Fruit fly (Drosophila melanogaster) whole organism, prepupa: Measurements from ENCODE around the gene CG11562.
A peak's percentile ranks its signal among the peaks of the same experiment; 100 is the strongest.

ENCODE experiments used
- CG11294 ChIP-seq: fragments of 200-800 bp; sonication (Bioruptor generic); IDR thresholded peaks from 2 replicates; pipeline ENCODE4 v1.3.6; 2022; ENCODE audit warnings: missing biosample characterization, missing genetic modification characterization
- CG11762 ChIP-seq: fragments of 200-800 bp; sonication (Bioruptor generic); optimal IDR thresholded peaks from 3 replicates; lab custom pipeline; 2016; ENCODE audit warnings: missing biosample characterization, missing genetic modification characterization; ENCODE audit not compliant: insufficient read depth
- CG11902 ChIP-seq: fragments of 200-800 bp; sonication (Bioruptor generic); optimal IDR thresholded peaks from 3 replicates; lab custom pipeline; 2016; ENCODE audit warnings: missing biosample characterization, missing genetic modification characterization
- CG15336 ChIP-seq: fragments of 200-800 bp; sonication (Bioruptor generic); IDR thresholded peaks from 2 replicates; pipeline ENCODE4 v1.3.6; 2022; ENCODE audit warnings: missing biosample characterization, missing genetic modification characterization
- CG1621 ChIP-seq: fragments of 200-800 bp; sonication (Bioruptor generic); optimal IDR thresholded peaks from 3 replicates; lab custom pipeline; 2018; ENCODE audit warnings: missing biosample characterization, mild to moderate bottlenecking, missing genetic modification characterization
- CG16779 ChIP-seq: fragments of 200-800 bp; sonication (Bioruptor generic); optimal IDR thresholded peaks from 3 replicates; lab custom pipeline; 2017; ENCODE audit warnings: missing biosample characterization, mild to moderate bottlenecking, missing genetic modification characterization
- CG3032 ChIP-seq: fragments of 200-800 bp; optimal IDR thresholded peaks from 2 replicates; lab custom pipeline; 2019; ENCODE audit warnings: missing biosample characterization, mild to moderate bottlenecking, missing genetic modification characterization, moderate library complexity
- CG32006 ChIP-seq: fragments of 200-800 bp; sonication (Bioruptor generic); optimal IDR thresholded peaks from 3 replicates; lab custom pipeline; 2017; ENCODE audit warnings: missing biosample characterization, mild to moderate bottlenecking, missing genetic modification characterization
- CG34406 ChIP-seq: fragments of 200-800 bp; sonication (Bioruptor generic); optimal IDR thresholded peaks from 3 replicates; lab custom pipeline; 2016; ENCODE audit warnings: missing biosample characterization, missing genetic modification characterization
- CG4318 ChIP-seq: fragments of 200-800 bp; sonication (Bioruptor generic); optimal IDR thresholded peaks from 3 replicates; lab custom pipeline; 2017; ENCODE audit warnings: missing biosample characterization, mild to moderate bottlenecking, missing genetic modification characterization
- CG6276 ChIP-seq: fragments of 200-800 bp; sonication (Bioruptor generic); optimal IDR thresholded peaks from 2 replicates; lab custom pipeline; 2017; ENCODE audit warnings: missing biosample characterization, mild to moderate bottlenecking, missing genetic modification characterization
- CG6792 ChIP-seq: fragments of 200-800 bp; sonication (Bioruptor generic); optimal IDR thresholded peaks from 3 replicates; lab custom pipeline; 2016; ENCODE audit warnings: missing biosample characterization, missing genetic modification characterization
- CG7368 ChIP-seq: fragments of 200-800 bp; sonication (Bioruptor generic); optimal IDR thresholded peaks from 3 replicates; lab custom pipeline; 2016; ENCODE audit warnings: missing biosample characterization, missing genetic modification characterization
- CG8119 ChIP-seq: fragments of 200-800 bp; sonication (Bioruptor generic); IDR thresholded peaks from 3 replicates; pipeline ENCODE4 v1.3.6; 2022; ENCODE audit warnings: missing biosample characterization, missing genetic modification characterization
- CG8319 ChIP-seq: fragments of 200-800 bp; sonication (Bioruptor generic); optimal IDR thresholded peaks from 3 replicates; lab custom pipeline; 2016; ENCODE audit warnings: missing biosample characterization, missing genetic modification characterization
- CG8632 ChIP-seq: fragments of 200-800 bp; sonication (Bioruptor generic); optimal IDR thresholded peaks from 3 replicates; lab custom pipeline; 2016; ENCODE audit warnings: missing biosample characterization, missing genetic modification characterization
- Eip78C ChIP-seq: fragments of 200-800 bp; sonication (Bioruptor generic); peaks from one replicate; lab custom pipeline; 2016; ENCODE audit warnings: missing biosample characterization, missing genetic modification characterization
- Eip93F ChIP-seq: fragments of 200-800 bp; sonication (Bioruptor generic); optimal IDR thresholded peaks from 2 replicates; lab custom pipeline; 2016; ENCODE audit warnings: missing biosample characterization, mild to moderate bottlenecking, missing genetic modification characterization
- Ets21C ChIP-seq: fragments of 200-800 bp; sonication (Bioruptor generic); optimal IDR thresholded peaks from 3 replicates; lab custom pipeline; 2016; ENCODE audit warnings: missing biosample characterization, missing genetic modification characterization
- Ets96B ChIP-seq: fragments of 200-800 bp; optimal IDR thresholded peaks from 2 replicates; lab custom pipeline; 2019; ENCODE audit warnings: missing biosample characterization, mild to moderate bottlenecking, missing genetic modification characterization, moderate library complexity
- Gug ChIP-seq: fragments of 200-800 bp; sonication (Bioruptor generic); IDR thresholded peaks from 2 replicates; pipeline ENCODE4 v1.3.6; 2022; ENCODE audit warnings: missing biosample characterization, missing genetic modification characterization
- Hr39 ChIP-seq: fragments of 200-800 bp; sonication (Bioruptor generic); optimal IDR thresholded peaks from 2 replicates; lab custom pipeline; 2016; ENCODE audit warnings: missing biosample characterization, missing genetic modification characterization
- Hr4 ChIP-seq: fragments of 200-800 bp; sonication (Bioruptor generic); optimal IDR thresholded peaks from 3 replicates; lab custom pipeline; 2016; ENCODE audit warnings: missing biosample characterization, missing genetic modification characterization
- Met ChIP-seq: fragments of 200-800 bp; sonication (Bioruptor generic); optimal IDR thresholded peaks from 3 replicates; lab custom pipeline; 2016; ENCODE audit warnings: missing biosample characterization, missing genetic modification characterization
- OdsH ChIP-seq: fragments of 200-800 bp; sonication (Bioruptor generic); optimal IDR thresholded peaks from 3 replicates; lab custom pipeline; 2016; ENCODE audit warnings: missing biosample characterization, missing genetic modification characterization
- Smox ChIP-seq: fragments of 200-800 bp; sonication (Bioruptor generic); optimal IDR thresholded peaks from 3 replicates; lab custom pipeline; 2016; ENCODE audit warnings: missing biosample characterization, missing genetic modification characterization
- Sox15 ChIP-seq: fragments of 200-800 bp; sonication (Bioruptor generic); optimal IDR thresholded peaks from 3 replicates; lab custom pipeline; 2016; ENCODE audit warnings: missing biosample characterization, missing genetic modification characterization
- acj6 ChIP-seq: fragments of 200-800 bp; sonication (Bioruptor generic); optimal IDR thresholded peaks from 3 replicates; lab custom pipeline; 2016; ENCODE audit warnings: missing biosample characterization, missing genetic modification characterization
- dac ChIP-seq: fragments of 200-800 bp; sonication (Bioruptor generic); optimal IDR thresholded peaks from 2 replicates; lab custom pipeline; 2017; ENCODE audit warnings: missing biosample characterization, mild to moderate bottlenecking, missing genetic modification characterization
- dsx ChIP-seq: fragments of 200-800 bp; optimal IDR thresholded peaks from 3 replicates; lab custom pipeline; 2019; ENCODE audit warnings: missing biosample characterization, mild to moderate bottlenecking, missing genetic modification characterization, moderate library complexity; ENCODE audit not compliant: poor library complexity, severe bottlenecking
- esn ChIP-seq: fragments of 200-800 bp; sonication (Bioruptor generic); optimal IDR thresholded peaks from 2 replicates; lab custom pipeline; 2016; ENCODE audit warnings: missing biosample characterization, mild to moderate bottlenecking, missing genetic modification characterization, moderate library complexity
- fd59A ChIP-seq: fragments of 200-800 bp; sonication (Bioruptor generic); optimal IDR thresholded peaks from 2 replicates; lab custom pipeline; 2017; ENCODE audit warnings: missing biosample characterization, mild to moderate bottlenecking, missing genetic modification characterization, missing genetic modification reagents
- fkh ChIP-seq: fragments of 200-800 bp; sonication (Bioruptor generic); optimal IDR thresholded peaks from 3 replicates; lab custom pipeline; 2017; ENCODE audit warnings: missing biosample characterization, mild to moderate bottlenecking, missing genetic modification characterization, moderate library complexity
- lz ChIP-seq: fragments of 200-800 bp; sonication (Bioruptor generic); optimal IDR thresholded peaks from 3 replicates; lab custom pipeline; 2016; ENCODE audit warnings: missing biosample characterization, missing genetic modification characterization
- net ChIP-seq: fragments of 200-800 bp; sonication (Bioruptor generic); optimal IDR thresholded peaks from 3 replicates; lab custom pipeline; 2016; ENCODE audit warnings: missing biosample characterization, missing genetic modification characterization
- ss ChIP-seq, 2 experiments: fragments of 200-800 bp; sonication (Bioruptor generic); optimal IDR thresholded peaks; 2 replicates in 1 of 2; 3 replicates in 1 of 2; lab custom pipeline; 2017 to 2018; ENCODE audit warnings: mild to moderate bottlenecking in 2 of 2, missing biosample characterization in 2 of 2, missing genetic modification characterization in 2 of 2, moderate library complexity in 1 of 2
- svp ChIP-seq: fragments of 200-800 bp; sonication (Bioruptor generic); peaks from one replicate; lab custom pipeline; 2016; ENCODE audit warnings: missing biosample characterization, missing genetic modification characterization
- topi ChIP-seq: fragments of 200-800 bp; sonication (Bioruptor generic); optimal IDR thresholded peaks from 3 replicates; lab custom pipeline; 2016; ENCODE audit warnings: missing biosample characterization, missing genetic modification characterization
- vri ChIP-seq: fragments of 200-800 bp; sonication (Bioruptor generic); optimal IDR thresholded peaks from 3 replicates; lab custom pipeline; 2016; ENCODE audit warnings: missing biosample characterization, mild to moderate bottlenecking, missing genetic modification characterization

Gene CG11562

dm6 chr2L:297480-298284, 5.5 kb downstream of the CG11562 start, which contains the start of gene Pi3K21B (continued):
- TF ChIP-seq CG11762 (GFP tag; lab: Kevin White, UChicago) (peak; percentile 75), CG6276 (GFP tag; lab: Kevin White, UChicago) (no peak), Sox15 (GFP tag; lab: Kevin White, UChicago) (peak; percentile 90), topi (GFP tag; lab: Kevin White, UChicago) (peak; percentile 86), OdsH (GFP tag; lab: Kevin White, UChicago) (peak; percentile 94), CG34406 (peak; percentile 91), vri (GFP tag; lab: Kevin White, UChicago) (peak; percentile 90), CG11902 (peak; percentile 87), CG8119 (GFP tag; lab: Robert Waterston, UW) (peak; percentile 92), lz (GFP tag; lab: Kevin White, UChicago) (peak; percentile 90), CG3032 (tag; lab: Kevin White, UChicago) (peak; percentile 88), net (GFP tag; lab: Kevin White, UChicago) (peak; percentile 85), Ets21C (peak; percentile 84), CG32006 (GFP tag; lab: Kevin White, UChicago) (peak; percentile 92), CG1621 (tag; lab: Kevin White, UChicago) (peak; percentile 67), acj6 (GFP tag; lab: Kevin White, UChicago) (peak; percentile 92), Ets96B (tag; lab: Kevin White, UChicago) (peak; percentile 87), Hr4 (peak; percentile 83), ss (GFP tag; optimal IDR thresholded peaks at IDR 0.05; lab: Kevin White, UChicago) (peak; percentile 47 to 80), CG6792 (GFP tag; lab: Kevin White, UChicago) (peak; percentile 90)
- TF ChIP-seq, all 60 proteins: peak for 58

- no peak for TF ChIP-seq CG8319 (GFP tag; lab: Kevin White, UChicago)
- no peak for TF ChIP-seq dsx (GFP tag; lab: Kevin White, UChicago)
- TF ChIP-seq CG8632 (GFP tag; lab: Kevin White, UChicago) = no peak
- TF ChIP-seq fkh (GFP tag; lab: Kevin White, UChicago) = peak; percentile 89
- no peak for TF ChIP-seq CG7368
- TF ChIP-seq Eip78C = peak; percentile 39
- TF ChIP-seq esn (GFP tag; lab: Kevin White, UChicago) = no peak
- TF ChIP-seq Met (GFP tag; lab: Kevin White, UChicago) = no peak
- TF ChIP-seq Eip93F = no peak
- no peak for TF ChIP-seq Hr39 (GFP tag; lab: Kevin White, UChicago)
- no peak for TF ChIP-seq CG3032 (tag; lab: Kevin White, UChicago)
- TF ChIP-seq CG15336 (GFP tag; lab: Robert Waterston, UW) = no peak
- no peak for TF ChIP-seq CG16779 (tag; lab: Kevin White, UChicago)
- TF ChIP-seq Sox15 (GFP tag; lab: Kevin White, UChicago) = no peak
- TF ChIP-seq CG11762 (GFP tag; lab: Kevin White, UChicago) = no peak
- TF ChIP-seq CG4318 (GFP tag; lab: Kevin White, UChicago) = no peak
- no peak for TF ChIP-seq CG11902
- no peak for TF ChIP-seq fd59A (GFP tag; lab: Kevin White, UChicago)
- TF ChIP-seq CG11294 (GFP tag; lab: Robert Waterston, UW) = no peak
- no peak for TF ChIP-seq CG8119 (GFP tag; lab: Robert Waterston, UW)
- TF ChIP-seq acj6 (GFP tag; lab: Kevin White, UChicago) = no peak
- TF ChIP-seq svp = peak; percentile 85
- no peak for TF ChIP-seq vri (GFP tag; lab: Kevin White, UChicago)
- TF ChIP-seq Gug (GFP tag; lab: Robert Waterston, UW) = no peak
- no peak for TF ChIP-seq net (GFP tag; lab: Kevin White, UChicago)
- TF ChIP-seq dac (GFP tag; lab: Kevin White, UChicago) = no peak
- no peak for TF ChIP-seq Smox
These were observed 6.0 kb downstream of the CG11562 start for dm6 chr2L:298285-298644.
